Worm (Caenorhabditis elegans) whole organism, young adult: Measurements from ENCODE around the gene srx-87.

ENCODE experiments used
- F10E7.11 ChIP-seq: sonication (generic microtip); optimal IDR thresholded peaks from 2 replicates; lab custom pipeline; 2017; ENCODE audit warnings: mild to moderate bottlenecking, missing genetic modification characterization, moderate library complexity, missing compliant biosample characterization
- F57C9.4 ChIP-seq: sonication (generic microtip); optimal IDR thresholded peaks from 2 replicates; lab custom pipeline; 2017; ENCODE audit warnings: mild to moderate bottlenecking, missing genetic modification characterization, missing compliant biosample characterization
- T26A5.8 ChIP-seq: sonication (generic microtip); optimal IDR thresholded peaks from 2 replicates; lab custom pipeline; 2016; ENCODE audit warnings: missing genetic modification characterization, missing compliant biosample characterization
- ZK185.1 ChIP-seq: sonication (generic microtip); optimal IDR thresholded peaks from 2 replicates; lab custom pipeline; 2016; ENCODE audit warnings: mild to moderate bottlenecking, missing genetic modification characterization, missing compliant biosample characterization; ENCODE audit not compliant: poor library complexity, severe bottlenecking
- ama-1 ChIP-seq, 3 experiments: fragments of 150-350 bp in 1 of 3; sonication (generic microtip) in 2 of 3; optimal IDR thresholded peaks; 2 replicates each; lab custom pipeline; 2014 to 2018; ENCODE audit warnings: missing biosample characterization in 2 of 3, missing genetic modification characterization in 2 of 3, missing genetic modification reagents in 2 of 3
- aptf-3 ChIP-seq: fragments of 200-800 bp; sonication (Bioruptor generic); IDR thresholded peaks from 2 replicates; pipeline ENCODE4 v1.3.6; 2022; ENCODE audit warnings: missing genetic modification characterization, missing compliant biosample characterization
- bed-1 ChIP-seq: fragments of 200-800 bp; sonication (Bioruptor generic); IDR thresholded peaks from 2 replicates; pipeline ENCODE4 v1.3.6; 2022; ENCODE audit warnings: missing genetic modification reagents, missing genetic modification characterization, missing compliant biosample characterization
- ceh-100 ChIP-seq: fragments of 200-800 bp; sonication (Bioruptor generic); IDR thresholded peaks from 2 replicates; pipeline ENCODE4 v1.3.6; 2022; ENCODE audit warnings: missing genetic modification reagents, missing genetic modification characterization, missing compliant biosample characterization
- ceh-27 ChIP-seq: fragments of 200-800 bp; sonication (Bioruptor generic); optimal IDR thresholded peaks from 2 replicates; lab custom pipeline; 2018; ENCODE audit warnings: mild to moderate bottlenecking, missing genetic modification characterization, moderate library complexity, missing compliant biosample characterization
- ceh-79 ChIP-seq: sonication (generic microtip); optimal IDR thresholded peaks from 2 replicates; lab custom pipeline; 2017; ENCODE audit warnings: mild to moderate bottlenecking, missing genetic modification characterization, missing compliant biosample characterization
- him-1 ChIP-seq: sonication (generic microtip); optimal IDR thresholded peaks from 2 replicates; lab custom pipeline; 2016; ENCODE audit warnings: missing genotype, missing genetic modification reagents, missing genetic modification characterization, missing compliant biosample characterization
- lin-26 ChIP-seq: fragments of 200-800 bp; sonication (Bioruptor generic); IDR thresholded peaks from 2 replicates; pipeline ENCODE4 v1.3.6; 2022; ENCODE audit warnings: missing genetic modification reagents, missing genetic modification characterization, missing compliant biosample characterization
- lin-40 ChIP-seq: sonication (generic microtip); optimal IDR thresholded peaks from 2 replicates; lab custom pipeline; 2016; ENCODE audit warnings: missing genetic modification characterization, mild to moderate bottlenecking, missing compliant biosample characterization, missing genotype, missing genetic modification reagents
- lir-1 ChIP-seq: fragments of 200-800 bp; sonication (Bioruptor generic); conservative IDR thresholded peaks from 2 replicates; pipeline ENCODE4 v1.3.6; 2022; ENCODE audit warnings: missing genetic modification reagents, missing genetic modification characterization, missing compliant biosample characterization
- lsl-1 ChIP-seq: fragments of 200-800 bp; sonication (Bioruptor generic); optimal IDR thresholded peaks from 2 replicates; lab custom pipeline; 2018; ENCODE audit warnings: mild to moderate bottlenecking, missing genetic modification characterization, moderate library complexity, missing compliant biosample characterization
- madf-3 ChIP-seq: fragments of 200-800 bp; sonication (Bioruptor generic); IDR thresholded peaks from 2 replicates; pipeline ENCODE4 v1.3.6; 2022; ENCODE audit warnings: missing genetic modification reagents, missing genetic modification characterization, missing compliant biosample characterization
- madf-8 ChIP-seq: fragments of 200-800 bp; sonication (Bioruptor generic); conservative IDR thresholded peaks from 2 replicates; pipeline ENCODE4 v1.3.6; 2022; ENCODE audit warnings: missing genetic modification reagents, missing genetic modification characterization, missing compliant biosample characterization
- nhr-80 ChIP-seq: sonication (generic microtip); optimal IDR thresholded peaks from 2 replicates; lab custom pipeline; 2016; ENCODE audit warnings: missing genetic modification characterization, missing compliant biosample characterization
- rcor-1 ChIP-seq: fragments of 200-800 bp; sonication (Bioruptor generic); IDR thresholded peaks from 2 replicates; pipeline ENCODE4 v1.3.6; 2022; ENCODE audit warnings: missing genetic modification reagents, missing genetic modification characterization, missing compliant biosample characterization
- sea-2 ChIP-seq: fragments of 200-800 bp; sonication (Bioruptor generic); IDR thresholded peaks from 2 replicates; pipeline ENCODE4 v1.3.6; 2022; ENCODE audit warnings: missing genetic modification characterization, missing compliant biosample characterization
- snpc-1.3 ChIP-seq: sonication (generic microtip); optimal IDR thresholded peaks from 2 replicates; lab custom pipeline; 2017; ENCODE audit warnings: missing genetic modification characterization, mild to moderate bottlenecking, missing compliant biosample characterization, antibody characterized with exemption, moderate library complexity, missing genotype, missing genetic modification reagents; ENCODE audit not compliant: insufficient read depth
- somi-1 ChIP-seq: fragments of 200-800 bp; sonication (Bioruptor generic); optimal IDR thresholded peaks from 2 replicates; lab custom pipeline; 2018; ENCODE audit warnings: mild to moderate bottlenecking, missing genetic modification characterization, missing compliant biosample characterization
- tbp1 ChIP-seq: fragments of 200-800 bp; sonication (Bioruptor generic); optimal IDR thresholded peaks from 2 replicates; lab custom pipeline; 2018; ENCODE audit warnings: mild to moderate bottlenecking, missing genetic modification characterization, missing compliant biosample characterization
- unc-62 ChIP-seq: fragments of 150-350 bp; optimal IDR thresholded peaks from 2 replicates; lab custom pipeline; 2014; ENCODE audit warnings: missing biosample characterization, missing genetic modification reagents, missing genetic modification characterization
- xnd-1 ChIP-seq: sonication (generic microtip); optimal IDR thresholded peaks from 2 replicates; lab custom pipeline; 2016; ENCODE audit warnings: missing genotype, missing genetic modification reagents, missing genetic modification characterization, missing compliant biosample characterization
- zfh-2 ChIP-seq: fragments of 200-800 bp; sonication (Bioruptor generic); conservative IDR thresholded peaks from 2 replicates; pipeline ENCODE4 v1.3.6; 2022; ENCODE audit warnings: missing genetic modification reagents, missing genetic modification characterization, missing compliant biosample characterization
- ztf-26 ChIP-seq: sonication (generic microtip); optimal IDR thresholded peaks from 2 replicates; lab custom pipeline; 2017; ENCODE audit warnings: missing genetic modification characterization, missing compliant biosample characterization

Gene srx-87

ce11 chrV:11613007-11613406 is 48.3 kb downstream of the srx-87 start, which contains the start of gene tag-290:
Gene tag-290 (plus strand): TSS chrV:11613307.
- TF ChIP-seq rcor-1 (no peak), ceh-79 (tag; lab: Kevin White, UChicago) (no peak), snpc-1.3 (no peak)

ce11 chrV:11614805-11615497 is 50.3 kb downstream of the srx-87 start:
- TF ChIP-seq lsl-1 (no peak), madf-3 (GFP tag; lab: Robert Waterston, UW) (no peak), F57C9.4 (tag; lab: Kevin White, UChicago) (no peak), T26A5.8 (no peak), nhr-80 (tag; lab: Kevin White, UChicago) (peak; percentile 38), F10E7.11 (no peak), tbp1 (no peak), lin-40 (peak; percentile 40), sea-2 (GFP tag; lab: Robert Waterston, UW) (no peak), him-1 (no peak), madf-8 (no peak), bed-1 (GFP tag; lab: Robert Waterston, UW) (no peak), unc-62 (GFP tag; lab: Kevin White, UChicago) (no peak), xnd-1 (tag; lab: Kevin White, UChicago) (no peak), ztf-26 (tag; lab: Kevin White, UChicago) (peak; percentile 41), lir-1 (no peak), somi-1 (peak; percentile 53), zfh-2 (no peak), ceh-27 (GFP tag; lab: Kevin White, UChicago) (no peak)

- no peak for TF ChIP-seq bed-1 (GFP tag; lab: Robert Waterston, UW)
- TF ChIP-seq aptf-3 (GFP tag; lab: Robert Waterston, UW) = no peak
- TF ChIP-seq somi-1 = peak; percentile 68
- no peak for TF ChIP-seq ZK185.1
- TF ChIP-seq lin-26 (GFP tag; lab: Robert Waterston, UW) = peak; percentile 51; the same call in 1 of the 2 replicates
- peak; percentile 78 for TF ChIP-seq ztf-26 (tag; lab: Kevin White, UChicago)
- TF ChIP-seq ama-1 (optimal IDR thresholded peaks at IDR 0.05; lab: Kevin White, UChicago) = peak; percentile 79
- no peak for TF ChIP-seq ama-1 (GFP tag; optimal IDR thresholded peaks at IDR 0.05; lab: Kevin White, UChicago)
- TF ChIP-seq ceh-100 (GFP tag; lab: Robert Waterston, UW) = no peak
Measured at ce11 chrV:11615948-11616681, 51.4 kb downstream of the srx-87 start, which contains the start of gene nlp-24. Gene nlp-24 (plus strand): TSS chrV:11616376.
